Worm (Caenorhabditis elegans) whole organism, late embryonic: ENCODE data around the gene C34F6.10.

Source experiments
- K02D7.2 ChIP-seq: sonication (generic microtip); optimal IDR thresholded peaks from 2 replicates; lab custom pipeline; 2017; ENCODE audit warnings: mild to moderate bottlenecking, missing genetic modification characterization, missing compliant biosample characterization
- ama-1 ChIP-seq: fragments of 150-350 bp; optimal IDR thresholded peaks from 2 replicates; lab custom pipeline; 2014
- dve-1 ChIP-seq: sonication (generic microtip); optimal IDR thresholded peaks from 2 replicates; lab custom pipeline; 2017; ENCODE audit warnings: antibody characterized with exemption, mild to moderate bottlenecking, missing genetic modification characterization, missing compliant biosample characterization
- mec-3 ChIP-seq: sonication (generic microtip); optimal IDR thresholded peaks from 2 replicates; lab custom pipeline; 2016; ENCODE audit warnings: borderline replicate concordance, missing genetic modification characterization, missing compliant biosample characterization
- nfya-1 ChIP-seq: sonication (generic microtip); optimal IDR thresholded peaks from 2 replicates; lab custom pipeline; 2017; ENCODE audit warnings: missing genetic modification characterization, mild to moderate bottlenecking, missing compliant biosample characterization, antibody characterized with exemption, moderate library complexity
- nhr-11 ChIP-seq: fragments of 150-350 bp; optimal IDR thresholded peaks from 2 replicates; lab custom pipeline; 2014; ENCODE audit warnings: missing biosample characterization, missing genetic modification characterization
- nhr-232 ChIP-seq: sonication (generic microtip); optimal IDR thresholded peaks from 2 replicates; lab custom pipeline; 2016; ENCODE audit warnings: missing genetic modification characterization, missing compliant biosample characterization
- pag-3 ChIP-seq: sonication (generic microtip); optimal IDR thresholded peaks from 2 replicates; lab custom pipeline; 2016; ENCODE audit warnings: missing compliant biosample characterization, missing genetic modification characterization, borderline replicate concordance
- rnt-1 ChIP-seq: sonication (generic microtip); optimal IDR thresholded peaks from 2 replicates; lab custom pipeline; 2016; ENCODE audit warnings: missing genetic modification characterization, missing compliant biosample characterization
- sox-4 ChIP-seq: sonication (generic microtip); optimal IDR thresholded peaks from 2 replicates; lab custom pipeline; 2017; ENCODE audit warnings: mild to moderate bottlenecking, missing genetic modification characterization, inconsistent platforms, missing compliant biosample characterization
- unc-86 ChIP-seq: sonication (generic microtip); optimal IDR thresholded peaks from 2 replicates; lab custom pipeline; 2016; ENCODE audit warnings: missing genetic modification characterization, missing compliant biosample characterization

ce11 chrX:11211360-11211759 lies 29.1 kb downstream of the C34F6.10 start:
- TF ChIP-seq dve-1 (tag; lab: Kevin White, UChicago): no peak
- TF ChIP-seq nfya-1: no peak
- no peak for TF ChIP-seq unc-86 (tag; lab: Kevin White, UChicago)
- no peak for TF ChIP-seq nhr-232 (tag; lab: Kevin White, UChicago)
- TF ChIP-seq K02D7.2: no peak
- no peak for TF ChIP-seq rnt-1
- TF ChIP-seq sox-4 (tag; lab: Kevin White, UChicago): no peak
- no peak for TF ChIP-seq mec-3
- TF ChIP-seq ama-1: no peak
- no peak for TF ChIP-seq pag-3
- no peak for TF ChIP-seq nhr-11
